Fruit fly (Drosophila melanogaster) whole organism, embryonic: Measurements from ENCODE around the gene Tim17a1.
A peak's percentile ranks its signal among the peaks of the same experiment; 100 is the strongest.

Source experiments
- Antp ChIP-seq: fragments of 200-800 bp; sonication (Bioruptor generic); optimal IDR thresholded peaks from 3 replicates; lab custom pipeline; 2016; ENCODE audit warnings: missing biosample characterization, missing genetic modification characterization
- Blimp-1 ChIP-seq: fragments of 200-800 bp; sonication (Bioruptor generic); optimal IDR thresholded peaks from 3 replicates; lab custom pipeline; 2018; ENCODE audit warnings: missing biosample characterization, missing genetic modification characterization, mild to moderate bottlenecking, moderate library complexity, missing genetic modification reagents
- Bteb2 ChIP-seq: fragments of 200-800 bp; sonication (Bioruptor generic); optimal IDR thresholded peaks from 2 replicates; lab custom pipeline; 2016; ENCODE audit warnings: missing biosample characterization, missing genetic modification characterization
- CG10274 ChIP-seq: fragments of 200-800 bp; sonication (Bioruptor generic); optimal IDR thresholded peaks from 3 replicates; lab custom pipeline; 2017; ENCODE audit warnings: missing biosample characterization, mild to moderate bottlenecking, missing genetic modification characterization
- CG11093 ChIP-seq: fragments of 200-800 bp; sonication (Bioruptor generic); IDR thresholded peaks from 3 replicates; pipeline ENCODE4 v1.3.6; 2022; ENCODE audit warnings: missing biosample characterization, missing genetic modification characterization
- CG11695 ChIP-seq: fragments of 200-800 bp; sonication (Bioruptor generic); IDR thresholded peaks from 3 replicates; pipeline ENCODE4 v1.3.6; 2022; ENCODE audit warnings: missing biosample characterization, missing genetic modification characterization
- CG11696 ChIP-seq: fragments of 200-800 bp; sonication (Bioruptor generic); IDR thresholded peaks from 2 replicates; pipeline ENCODE4 v1.3.6; 2022; ENCODE audit warnings: missing biosample characterization, missing genetic modification characterization
- CG1233 ChIP-seq: fragments of 200-800 bp; sonication (Bioruptor generic); optimal IDR thresholded peaks from 4 replicates; lab custom pipeline; 2018; ENCODE audit warnings: missing biosample characterization, mild to moderate bottlenecking, missing genetic modification characterization
- CG12942 ChIP-seq: fragments of 200-800 bp; sonication (Bioruptor generic); optimal IDR thresholded peaks from 3 replicates; lab custom pipeline; 2016; ENCODE audit warnings: missing biosample characterization, missing genetic modification characterization
- CG15696 ChIP-seq: fragments of 200-800 bp; sonication (Bioruptor generic); optimal IDR thresholded peaks from 2 replicates; lab custom pipeline; 2019; ENCODE audit warnings: missing biosample characterization, mild to moderate bottlenecking, missing genetic modification characterization, moderate library complexity
- CG16815 ChIP-seq: fragments of 200-800 bp; sonication (Bioruptor generic); optimal IDR thresholded peaks from 3 replicates; lab custom pipeline; 2017; ENCODE audit warnings: missing biosample characterization, mild to moderate bottlenecking, missing genetic modification characterization
- CG2116 ChIP-seq: fragments of 200-800 bp; sonication (Bioruptor generic); optimal IDR thresholded peaks from 3 replicates; lab custom pipeline; 2018; ENCODE audit warnings: missing biosample characterization, mild to moderate bottlenecking, missing genetic modification characterization
- CG32772 ChIP-seq: fragments of 200-800 bp; sonication (Bioruptor generic); IDR thresholded peaks from 2 replicates; pipeline ENCODE4 v1.3.6; 2022; ENCODE audit warnings: missing biosample characterization, missing genetic modification characterization
- CG3838 ChIP-seq: fragments of 200-800 bp; sonication (Bioruptor generic); optimal IDR thresholded peaks from 3 replicates; lab custom pipeline; 2016; ENCODE audit warnings: missing biosample characterization, missing genetic modification characterization
- CG42726 ChIP-seq: fragments of 200-800 bp; sonication (Bioruptor generic); IDR thresholded peaks from 2 replicates; pipeline ENCODE4 v1.3.6; 2022; ENCODE audit warnings: missing biosample characterization, missing genetic modification characterization; ENCODE audit not compliant: partially characterized antibody
- CG4730 ChIP-seq: fragments of 200-800 bp; sonication (Bioruptor generic); IDR thresholded peaks from 2 replicates; pipeline ENCODE4 v1.3.6; 2022; ENCODE audit warnings: missing biosample characterization, missing genetic modification characterization
- CG9727 ChIP-seq: fragments of 200-800 bp; sonication (Bioruptor generic); optimal IDR thresholded peaks from 3 replicates; lab custom pipeline; 2017; ENCODE audit warnings: missing biosample characterization, mild to moderate bottlenecking, missing genetic modification characterization
- CG9817 ChIP-seq: fragments of 200-800 bp; sonication (Bioruptor generic); optimal IDR thresholded peaks from 2 replicates; lab custom pipeline; 2018; ENCODE audit warnings: missing biosample characterization, mild to moderate bottlenecking, missing genetic modification characterization, moderate library complexity
- CG9932 ChIP-seq: fragments of 200-800 bp; sonication (Bioruptor generic); IDR thresholded peaks from 2 replicates; pipeline ENCODE4 v1.3.6; 2022; ENCODE audit warnings: missing biosample characterization, missing genetic modification characterization
- CrebB ChIP-seq: fragments of 200-800 bp; sonication (Bioruptor generic); optimal IDR thresholded peaks from 3 replicates; lab custom pipeline; 2018; ENCODE audit warnings: missing biosample characterization, mild to moderate bottlenecking, missing genetic modification characterization
- Dp ChIP-seq: fragments of 200-800 bp; sonication (Bioruptor generic); optimal IDR thresholded peaks from 2 replicates; lab custom pipeline; 2018; ENCODE audit warnings: missing biosample characterization, mild to moderate bottlenecking, missing genetic modification characterization, moderate library complexity
- ERR ChIP-seq: fragments of 200-800 bp; sonication (Bioruptor generic); optimal IDR thresholded peaks from 2 replicates; lab custom pipeline; 2016; ENCODE audit warnings: missing biosample characterization, missing genetic modification characterization
- Ets65A ChIP-seq: fragments of 200-800 bp; sonication (Bioruptor generic); peaks from one replicate; lab custom pipeline; 2016; ENCODE audit warnings: missing biosample characterization, missing genetic modification characterization
- H2.0 ChIP-seq: fragments of 200-800 bp; sonication (Bioruptor generic); IDR thresholded peaks from 2 replicates; pipeline ENCODE4 v1.3.6; 2022; ENCODE audit warnings: missing biosample characterization, missing genetic modification characterization
- HLH4C ChIP-seq: fragments of 200-800 bp; sonication (Bioruptor generic); IDR thresholded peaks from 3 replicates; pipeline ENCODE4 v1.3.6; 2022; ENCODE audit warnings: missing biosample characterization, missing genetic modification characterization; ENCODE audit not compliant: partially characterized antibody
- Med ChIP-seq: fragments of 200-800 bp; sonication (Bioruptor generic); peaks from one replicate; lab custom pipeline; 2016; ENCODE audit warnings: missing biosample characterization, missing genetic modification characterization, mild to moderate bottlenecking, inconsistent platforms, moderate library complexity
- Mes4 ChIP-seq: fragments of 200-800 bp; sonication (Bioruptor generic); optimal IDR thresholded peaks from 2 replicates; lab custom pipeline; 2016; ENCODE audit warnings: missing biosample characterization, missing genetic modification characterization
- Optix ChIP-seq: fragments of 200-800 bp; sonication (Bioruptor generic); IDR thresholded peaks from 3 replicates; pipeline ENCODE4 v1.3.6; 2022; ENCODE audit warnings: missing biosample characterization, missing genetic modification characterization
- Rx ChIP-seq: fragments of 200-800 bp; sonication (Bioruptor generic); IDR thresholded peaks from 2 replicates; pipeline ENCODE4 v1.3.6; 2022; ENCODE audit warnings: missing biosample characterization, missing genetic modification characterization
- TFAM ChIP-seq: fragments of 200-800 bp; sonication (Bioruptor generic); optimal IDR thresholded peaks from 2 replicates; lab custom pipeline; 2017; ENCODE audit warnings: missing biosample characterization, missing genetic modification characterization, inconsistent platforms
- Xbp1 ChIP-seq: fragments of 200-800 bp; sonication (Bioruptor generic); optimal IDR thresholded peaks from 3 replicates; lab custom pipeline; 2016; ENCODE audit warnings: missing biosample characterization, mild to moderate bottlenecking, missing genetic modification characterization
- ase ChIP-seq: fragments of 200-800 bp; sonication (Bioruptor generic); IDR thresholded peaks from 3 replicates; pipeline ENCODE4 v1.3.6; 2022; ENCODE audit warnings: missing biosample characterization, missing genetic modification characterization
- ato ChIP-seq: fragments of 200-800 bp; sonication (Bioruptor generic); IDR thresholded peaks from 2 replicates; pipeline ENCODE4 v1.3.6; 2022; ENCODE audit warnings: missing biosample characterization, missing genetic modification characterization; ENCODE audit not compliant: partially characterized antibody
- az2 ChIP-seq: fragments of 200-800 bp; sonication (Bioruptor generic); optimal IDR thresholded peaks from 3 replicates; lab custom pipeline; 2016; ENCODE audit warnings: missing biosample characterization, missing genetic modification characterization
- btn ChIP-seq: fragments of 200-800 bp; sonication (Bioruptor generic); optimal IDR thresholded peaks from 2 replicates; lab custom pipeline; 2016; ENCODE audit warnings: missing biosample characterization, missing genetic modification characterization
- cad ChIP-seq: fragments of >200 bp; optimal IDR thresholded peaks from 2 replicates; lab custom pipeline; 2017; ENCODE audit warnings: missing biosample characterization, missing genetic modification characterization
- crc ChIP-seq: fragments of 200-800 bp; sonication (Bioruptor generic); optimal IDR thresholded peaks from 2 replicates; lab custom pipeline; 2016; ENCODE audit warnings: missing biosample characterization, missing genetic modification characterization
- dm ChIP-seq: fragments of 200-800 bp; sonication (Bioruptor generic); optimal IDR thresholded peaks from 3 replicates; lab custom pipeline; 2016; ENCODE audit warnings: missing biosample characterization, missing genetic modification characterization
- fru ChIP-seq: fragments of >200 bp; optimal IDR thresholded peaks from 2 replicates; lab custom pipeline; 2017
- hth ChIP-seq: fragments of >200 bp; optimal IDR thresholded peaks from 2 replicates; lab custom pipeline; 2017; ENCODE audit warnings: inconsistent platforms
- kni ChIP-seq: fragments of 200-800 bp; sonication (Bioruptor generic); optimal IDR thresholded peaks from 3 replicates; lab custom pipeline; 2017; ENCODE audit warnings: mild to moderate bottlenecking, missing biosample characterization, missing genetic modification reagents, missing genetic modification characterization
- knrl ChIP-seq: fragments of 200-800 bp; sonication (Bioruptor generic); IDR thresholded peaks from 3 replicates; pipeline ENCODE4 v1.3.6; 2022; ENCODE audit warnings: missing biosample characterization, missing genetic modification characterization; ENCODE audit not compliant: partially characterized antibody
- lola ChIP-seq, 3 experiments: fragments of >200 bp in 2 of 3; fragments of 200-800 bp in 1 of 3; sonication (Bioruptor generic) in 1 of 3; optimal IDR thresholded peaks; 2 replicates each; lab custom pipeline; 2017 to 2019; ENCODE audit warnings: missing biosample characterization in 3 of 3, missing genetic modification characterization in 3 of 3, mild to moderate bottlenecking in 1 of 3, moderate library complexity in 1 of 3
- nom ChIP-seq: fragments of 200-800 bp; sonication (Bioruptor generic); optimal IDR thresholded peaks from 2 replicates; lab custom pipeline; 2017; ENCODE audit warnings: missing biosample characterization, missing genetic modification characterization, mild to moderate bottlenecking, moderate library complexity, missing genetic modification reagents
- pb ChIP-seq: fragments of 200-800 bp; sonication (Bioruptor generic); optimal IDR thresholded peaks from 3 replicates; lab custom pipeline; 2016; ENCODE audit warnings: missing biosample characterization, missing genetic modification characterization
- phol ChIP-seq: fragments of 200-800 bp; sonication (Bioruptor generic); optimal IDR thresholded peaks from 3 replicates; lab custom pipeline; 2018; ENCODE audit warnings: missing biosample characterization, mild to moderate bottlenecking, missing genetic modification characterization, moderate library complexity
- pnt ChIP-seq: fragments of 200-800 bp; sonication (Bioruptor generic); optimal IDR thresholded peaks from 3 replicates; lab custom pipeline; 2016; ENCODE audit warnings: missing biosample characterization, missing genetic modification characterization
- pum ChIP-seq: fragments of 200-800 bp; sonication (Bioruptor generic); optimal IDR thresholded peaks from 2 replicates; lab custom pipeline; 2016; ENCODE audit warnings: missing biosample characterization, missing genetic modification characterization
- pzg ChIP-seq: fragments of 200-800 bp; sonication (Bioruptor generic); optimal IDR thresholded peaks from 3 replicates; lab custom pipeline; 2018; ENCODE audit warnings: missing biosample characterization, mild to moderate bottlenecking, missing genetic modification characterization, moderate library complexity
- sima ChIP-seq: fragments of 200-800 bp; sonication (Bioruptor generic); optimal IDR thresholded peaks from 2 replicates; lab custom pipeline; 2016; ENCODE audit warnings: missing biosample characterization, missing genetic modification characterization
- zfh2 ChIP-seq: fragments of 200-800 bp; sonication (Bioruptor generic); optimal IDR thresholded peaks from 2 replicates; lab custom pipeline; 2016; ENCODE audit warnings: missing biosample characterization, missing genetic modification characterization

The Tim17a1 gene

DNA sequence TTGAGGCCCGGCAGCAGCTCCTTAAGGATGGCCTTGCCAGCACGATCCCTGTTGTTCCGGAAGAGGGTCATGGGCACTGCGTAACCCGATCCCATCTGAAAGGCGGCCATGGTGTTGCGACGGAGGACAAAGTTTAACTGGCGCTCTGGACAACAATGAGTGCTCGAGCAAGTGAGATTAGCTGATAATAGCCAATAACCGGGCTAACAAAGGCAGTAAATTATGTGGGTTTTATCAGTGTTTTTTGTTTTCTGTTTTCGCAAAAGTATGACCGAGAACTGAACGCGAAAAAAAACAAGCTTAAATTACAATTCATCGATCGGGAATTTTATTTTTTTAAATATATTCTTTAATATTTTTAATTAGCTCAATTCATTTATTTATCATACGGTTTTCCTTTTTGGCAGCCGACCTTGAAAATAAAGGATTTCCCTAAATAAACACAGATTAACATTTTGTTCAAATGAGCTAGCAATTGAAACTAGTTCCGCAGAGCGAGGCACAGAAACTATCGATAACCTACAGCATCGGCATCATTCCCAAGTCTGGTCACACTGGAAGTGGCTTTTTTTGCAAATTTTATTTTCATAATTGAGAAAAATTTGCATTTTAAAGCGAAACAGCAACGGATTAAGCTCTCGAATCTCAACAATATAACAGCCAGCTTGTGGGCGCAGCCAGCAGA is 48.9 kb upstream of the Tim17a1 start, which contains the start of the genes Dip-C and pps (continued):
- TF ChIP-seq pzg: peak; percentile 69
- TF ChIP-seq CG32772 (GFP tag; lab: Robert Waterston, UW): no peak
- TF ChIP-seq Xbp1 (GFP tag; lab: Kevin White, UChicago): peak; percentile 3
- no peak for TF ChIP-seq lola (GFP tag; optimal IDR thresholded peaks at IDR 0.05; lab: Kevin White, UChicago)
- no peak for TF ChIP-seq CrebB (tag; lab: Kevin White, UChicago)
- peak; percentile 68; the same call in 2 of the 3 replicates for TF ChIP-seq HLH4C (GFP tag; lab: Robert Waterston, UW)
- no peak for TF ChIP-seq CG11696 (GFP tag; lab: Robert Waterston, UW)
- no peak for TF ChIP-seq Blimp-1 (GFP tag; lab: Kevin White, UChicago)
- TF ChIP-seq CG9932 (GFP tag; lab: Robert Waterston, UW): no peak
- peak; percentile 44 for TF ChIP-seq Med
- no peak for TF ChIP-seq crc (GFP tag; lab: Kevin White, UChicago)
- TF ChIP-seq pnt: no peak
- peak; percentile 29 for TF ChIP-seq Dp (GFP tag; lab: Kevin White, UChicago)
- no peak for TF ChIP-seq zfh2
- no peak for TF ChIP-seq H2.0
- TF ChIP-seq CG11695 (GFP tag; lab: Robert Waterston, UW): no peak
- TF ChIP-seq CG1233: no peak
- TF ChIP-seq CG9817: no peak
- no peak for TF ChIP-seq CG16815
- no peak for TF ChIP-seq ERR (GFP tag; lab: Kevin White, UChicago)
- TF ChIP-seq knrl (GFP tag; lab: Robert Waterston, UW): peak; percentile 76
- TF ChIP-seq CG11093 (GFP tag; lab: Robert Waterston, UW): no peak
- peak; percentile 46 for TF ChIP-seq phol
- TF ChIP-seq pb (GFP tag; lab: Kevin White, UChicago): no peak
- TF ChIP-seq hth (lab: Kevin White, UChicago): no peak
- TF ChIP-seq Antp: no peak
- no peak for TF ChIP-seq fru (lab: Kevin White, UChicago)
- TF ChIP-seq ato (GFP tag; lab: Robert Waterston, UW): peak; percentile 58; the same call in 1 of the 2 replicates
- TF ChIP-seq Bteb2 (GFP tag; lab: Kevin White, UChicago): no peak
- no peak for TF ChIP-seq Mes4 (GFP tag; lab: Kevin White, UChicago)
- no peak for TF ChIP-seq CG15696
- TF ChIP-seq nom (GFP tag; lab: Kevin White, UChicago): peak; percentile 43
- peak; percentile 28 for TF ChIP-seq CG9727 (GFP tag; lab: Kevin White, UChicago)
- no peak for TF ChIP-seq sima (GFP tag; lab: Kevin White, UChicago)
- TF ChIP-seq btn: no peak
- TF ChIP-seq ase (GFP tag; lab: Robert Waterston, UW): no peak
- no peak for TF ChIP-seq Optix (GFP tag; lab: Robert Waterston, UW)
- TF ChIP-seq kni: no peak
- TF ChIP-seq TFAM (GFP tag; lab: Kevin White, UChicago): no peak
- TF ChIP-seq CG12942: no peak
- peak; percentile 52; the same call in 1 of the 2 replicates for TF ChIP-seq CG42726 (GFP tag; lab: Robert Waterston, UW)
- no peak for TF ChIP-seq pum
- no peak for TF ChIP-seq CG3838 (GFP tag; lab: Kevin White, UChicago)
- no peak for TF ChIP-seq CG10274 (GFP tag; lab: Kevin White, UChicago)
- TF ChIP-seq Ets65A (GFP tag; lab: Kevin White, UChicago): peak; percentile 22
- no peak for TF ChIP-seq az2 (GFP tag; lab: Kevin White, UChicago)
- TF ChIP-seq Rx (GFP tag; lab: Robert Waterston, UW): no peak
- no peak for TF ChIP-seq cad
- no peak for TF ChIP-seq dm (GFP tag; lab: Kevin White, UChicago)
- TF ChIP-seq CG2116 (GFP tag; lab: Kevin White, UChicago): peak; percentile 35
- no peak for TF ChIP-seq CG4730 (GFP tag; lab: Robert Waterston, UW)
